Worm (Caenorhabditis elegans): ENCODE data around the gene Y54G9A.9.

- TF ChIP-seq nhr-237 (tag; optimal IDR thresholded peaks at IDR 0.05) (no peak), nhr-23 (tag; optimal IDR thresholded peaks at IDR 0.05) (no peak), unc-62 (GFP tag; optimal IDR thresholded peaks at IDR 0.05) (no peak), lin-39 (tag; optimal IDR thresholded peaks at IDR 0.05) (no peak), alr-1 (tag; optimal IDR thresholded peaks at IDR 0.05) (no peak), ztf-4 (tag; optimal IDR thresholded peaks at IDR 0.05) (no peak)
These were observed 34.8 kb upstream of the Y54G9A.9 start, which contains the start of gene rpoa-1 for ce11 chrII:13694712-13695111.

Data from whole organism, L2 larva.